Fruit fly (Drosophila melanogaster) whole organism, embryonic: ENCODE measurements around the gene DZIP1.

ENCODE experiments used
- Bteb2 ChIP-seq: fragments of 200-800 bp; sonication (Bioruptor generic); optimal IDR thresholded peaks from 2 replicates; lab custom pipeline; 2016; ENCODE audit warnings: missing biosample characterization, missing genetic modification characterization
- CG10654 ChIP-seq: fragments of 200-800 bp; sonication (Bioruptor generic); optimal IDR thresholded peaks from 2 replicates; lab custom pipeline; 2016; ENCODE audit warnings: missing biosample characterization, missing genetic modification characterization
- CG11456 ChIP-seq: fragments of 200-800 bp; sonication (Bioruptor generic); IDR thresholded peaks from 3 replicates; pipeline ENCODE4 v1.3.6; 2022; ENCODE audit warnings: missing biosample characterization, missing genetic modification characterization
- CG11723 ChIP-seq: fragments of 200-800 bp; sonication (Bioruptor generic); optimal IDR thresholded peaks from 2 replicates; lab custom pipeline; 2017; ENCODE audit warnings: missing biosample characterization, mild to moderate bottlenecking, missing genetic modification characterization
- CG12744 ChIP-seq: fragments of 200-800 bp; sonication (Bioruptor generic); optimal IDR thresholded peaks from 2 replicates; lab custom pipeline; 2016; ENCODE audit warnings: missing biosample characterization, missing genetic modification characterization
- CG12942 ChIP-seq: fragments of 200-800 bp; sonication (Bioruptor generic); optimal IDR thresholded peaks from 3 replicates; lab custom pipeline; 2016; ENCODE audit warnings: missing biosample characterization, missing genetic modification characterization
- CG1602 ChIP-seq: fragments of 200-800 bp; sonication (Bioruptor generic); optimal IDR thresholded peaks from 3 replicates; lab custom pipeline; 2016; ENCODE audit warnings: missing biosample characterization, missing genetic modification characterization
- CG16779 ChIP-seq: fragments of 200-800 bp; sonication (Bioruptor generic); IDR thresholded peaks from 2 replicates; pipeline ENCODE4 v1.3.6; 2022; ENCODE audit warnings: missing biosample characterization, missing genetic modification characterization
- CG16863 ChIP-seq: fragments of 200-800 bp; sonication (Bioruptor generic); optimal IDR thresholded peaks from 3 replicates; lab custom pipeline; 2016; ENCODE audit warnings: missing biosample characterization, missing genetic modification characterization
- CG17385 ChIP-seq: fragments of 200-800 bp; sonication (Bioruptor generic); optimal IDR thresholded peaks from 3 replicates; lab custom pipeline; 2018; ENCODE audit warnings: missing biosample characterization, mild to moderate bottlenecking, missing genetic modification characterization
- CG17802 ChIP-seq: fragments of 200-800 bp; sonication (Bioruptor generic); optimal IDR thresholded peaks from 2 replicates; lab custom pipeline; 2018; ENCODE audit warnings: missing biosample characterization, mild to moderate bottlenecking, missing genetic modification characterization, moderate library complexity
- CG2116 ChIP-seq: fragments of 200-800 bp; sonication (Bioruptor generic); optimal IDR thresholded peaks from 3 replicates; lab custom pipeline; 2018; ENCODE audit warnings: missing biosample characterization, mild to moderate bottlenecking, missing genetic modification characterization
- CG32772 ChIP-seq: fragments of 200-800 bp; sonication (Bioruptor generic); IDR thresholded peaks from 2 replicates; pipeline ENCODE4 v1.3.6; 2022; ENCODE audit warnings: missing biosample characterization, missing genetic modification characterization
- CG4707 ChIP-seq: fragments of 200-800 bp; sonication (Bioruptor generic); optimal IDR thresholded peaks from 2 replicates; lab custom pipeline; 2018; ENCODE audit warnings: missing biosample characterization, mild to moderate bottlenecking, missing genetic modification characterization, moderate library complexity
- CG6272 ChIP-seq: fragments of 200-800 bp; sonication (Bioruptor generic); IDR thresholded peaks from 2 replicates; pipeline ENCODE4 v1.3.6; 2022; ENCODE audit warnings: missing biosample characterization, missing genetic modification characterization
- CG7839 ChIP-seq: fragments of 200-800 bp; sonication (Bioruptor generic); optimal IDR thresholded peaks from 3 replicates; lab custom pipeline; 2018; ENCODE audit warnings: missing biosample characterization, mild to moderate bottlenecking, missing genetic modification characterization, moderate library complexity
- Fer2 ChIP-seq: fragments of 200-800 bp; sonication (Bioruptor generic); optimal IDR thresholded peaks from 2 replicates; lab custom pipeline; 2018; ENCODE audit warnings: missing biosample characterization, mild to moderate bottlenecking, missing genetic modification characterization, moderate library complexity
- Fer3 ChIP-seq: fragments of 200-800 bp; sonication (Bioruptor generic); optimal IDR thresholded peaks from 2 replicates; lab custom pipeline; 2018; ENCODE audit warnings: missing biosample characterization, mild to moderate bottlenecking, missing genetic modification characterization, moderate library complexity
- H15 ChIP-seq: fragments of 200-800 bp; sonication (Bioruptor generic); IDR thresholded peaks from 3 replicates; pipeline ENCODE4 v1.3.6; 2022; ENCODE audit warnings: missing biosample characterization, missing genetic modification characterization
- Hsf ChIP-seq: fragments of 200-800 bp; sonication (Bioruptor generic); optimal IDR thresholded peaks from 3 replicates; lab custom pipeline; 2016; ENCODE audit warnings: missing biosample characterization, missing genetic modification characterization
- MESR4 ChIP-seq: fragments of 200-800 bp; sonication (Bioruptor generic); optimal IDR thresholded peaks from 2 replicates; lab custom pipeline; 2018; ENCODE audit warnings: missing biosample characterization, mild to moderate bottlenecking, missing genetic modification characterization, moderate library complexity
- Myb ChIP-seq: fragments of 200-800 bp; sonication (Bioruptor generic); optimal IDR thresholded peaks from 2 replicates; lab custom pipeline; 2016; ENCODE audit warnings: missing biosample characterization, missing genetic modification characterization
- Neu2 ChIP-seq: fragments of 200-800 bp; sonication (Bioruptor generic); optimal IDR thresholded peaks from 3 replicates; lab custom pipeline; 2016; ENCODE audit warnings: missing biosample characterization, missing genetic modification characterization, borderline replicate concordance
- Optix ChIP-seq: fragments of 200-800 bp; sonication (Bioruptor generic); IDR thresholded peaks from 3 replicates; pipeline ENCODE4 v1.3.6; 2022; ENCODE audit warnings: missing biosample characterization, missing genetic modification characterization
- Sox102F ChIP-seq: fragments of 200-800 bp; sonication (Bioruptor generic); optimal IDR thresholded peaks from 2 replicates; lab custom pipeline; 2018; ENCODE audit warnings: missing biosample characterization, mild to moderate bottlenecking, missing genetic modification characterization, moderate library complexity
- Stat92E ChIP-seq, 3 experiments: fragments of >200 bp in 2 of 3; fragments of 200-800 bp in 1 of 3; sonication (Bioruptor generic) in 1 of 3; optimal IDR thresholded peaks; 2 replicates each; lab custom pipeline; 2017 to 2019; ENCODE audit warnings: missing biosample characterization in 3 of 3, missing genetic modification characterization in 3 of 3, mild to moderate bottlenecking in 1 of 3, moderate library complexity in 1 of 3
- abd-A ChIP-seq: fragments of 200-800 bp; sonication (Bioruptor generic); optimal IDR thresholded peaks from 3 replicates; lab custom pipeline; 2019; ENCODE audit warnings: missing biosample characterization, mild to moderate bottlenecking, missing genetic modification characterization, moderate library complexity
- ash1 ChIP-seq: fragments of 200-800 bp; sonication (Bioruptor generic); optimal IDR thresholded peaks from 2 replicates; lab custom pipeline; 2018; ENCODE audit warnings: missing biosample characterization, mild to moderate bottlenecking, missing genetic modification characterization
- bowl ChIP-seq: fragments of 200-800 bp; sonication (Bioruptor generic); IDR thresholded peaks from 2 replicates; pipeline ENCODE4 v1.3.6; 2022; ENCODE audit warnings: missing biosample characterization, missing genetic modification characterization
- cg ChIP-seq: fragments of 200-800 bp; sonication (Bioruptor generic); optimal IDR thresholded peaks from 3 replicates; lab custom pipeline; 2019; ENCODE audit warnings: missing biosample characterization, mild to moderate bottlenecking, missing genetic modification characterization, moderate library complexity
- chm ChIP-seq: fragments of 200-800 bp; sonication (Bioruptor generic); IDR thresholded peaks from 2 replicates; pipeline ENCODE4 v1.3.6; 2022; ENCODE audit warnings: missing biosample characterization, missing genetic modification characterization
- crc ChIP-seq: fragments of 200-800 bp; sonication (Bioruptor generic); optimal IDR thresholded peaks from 2 replicates; lab custom pipeline; 2016; ENCODE audit warnings: missing biosample characterization, missing genetic modification characterization
- crp ChIP-seq, 2 experiments: fragments of 200-800 bp; sonication (Bioruptor generic); optimal IDR thresholded peaks; 2 replicates in 1 of 2; 3 replicates in 1 of 2; lab custom pipeline; 2017; ENCODE audit warnings: missing biosample characterization in 2 of 2, missing genetic modification characterization in 2 of 2, mild to moderate bottlenecking in 1 of 2, moderate library complexity in 1 of 2
- dpn ChIP-seq, 2 experiments: fragments of 200-800 bp; sonication (Bioruptor generic); optimal IDR thresholded peaks; 3 replicates each; lab custom pipeline; 2016; ENCODE audit warnings: missing biosample characterization in 2 of 2, missing genetic modification characterization in 2 of 2
- gro ChIP-seq: fragments of 200-800 bp; sonication (Bioruptor generic); optimal IDR thresholded peaks from 2 replicates; lab custom pipeline; 2016; ENCODE audit warnings: missing biosample characterization, missing genetic modification characterization
- ham ChIP-seq: fragments of 200-800 bp; sonication (Bioruptor generic); IDR thresholded peaks from 2 replicates; pipeline ENCODE4 v1.3.6; 2022; ENCODE audit warnings: missing biosample characterization, missing genetic modification characterization
- lov ChIP-seq, 2 experiments: fragments of 200-800 bp in 1 of 2; fragments of >200 bp in 1 of 2; sonication (Bioruptor generic) in 1 of 2; IDR thresholded peaks in 1 of 2; optimal IDR thresholded peaks in 1 of 2; 2 replicates in 1 of 2; 3 replicates in 1 of 2; pipeline versions ENCODE4 v1.3.6 to Lab custom; 2017 to 2022; ENCODE audit warnings: missing biosample characterization in 1 of 2, missing genetic modification characterization in 1 of 2
- nerfin-2 ChIP-seq: fragments of 200-800 bp; sonication (Bioruptor generic); IDR thresholded peaks from 2 replicates; pipeline ENCODE4 v1.3.6; 2022; ENCODE audit warnings: missing biosample characterization, missing genetic modification characterization; ENCODE audit not compliant: partially characterized antibody
- org-1 ChIP-seq: fragments of 200-800 bp; sonication (Bioruptor generic); optimal IDR thresholded peaks from 2 replicates; lab custom pipeline; 2017; ENCODE audit warnings: missing biosample characterization, missing genetic modification characterization
- pan ChIP-seq, 4 experiments: fragments of >200 bp in 3 of 4; fragments of 200-800 bp in 1 of 4; sonication (Bioruptor generic) in 1 of 4; optimal IDR thresholded peaks in 3 of 4; IDR thresholded peaks in 1 of 4; 2 replicates each; pipeline versions ENCODE4 v1.3.6 to Lab custom; 2017 to 2022; ENCODE audit warnings: missing biosample characterization in 2 of 4, missing genetic modification characterization in 2 of 4, mixed read lengths in 1 of 4
- peb ChIP-seq: fragments of 200-800 bp; sonication (Bioruptor generic); IDR thresholded peaks from 2 replicates; pipeline ENCODE4 v1.3.6; 2022; ENCODE audit warnings: missing biosample characterization, missing genetic modification characterization
- phol ChIP-seq: fragments of 200-800 bp; sonication (Bioruptor generic); optimal IDR thresholded peaks from 3 replicates; lab custom pipeline; 2018; ENCODE audit warnings: missing biosample characterization, mild to moderate bottlenecking, missing genetic modification characterization, moderate library complexity
- pita ChIP-seq: fragments of 200-800 bp; sonication (Bioruptor generic); optimal IDR thresholded peaks from 2 replicates; lab custom pipeline; 2017; ENCODE audit warnings: missing biosample characterization, mild to moderate bottlenecking, missing genetic modification characterization
- shn ChIP-seq: fragments of 200-800 bp; sonication (Bioruptor generic); optimal IDR thresholded peaks from 3 replicates; lab custom pipeline; 2016; ENCODE audit warnings: missing biosample characterization, missing genetic modification characterization
- twi ChIP-seq: fragments of 200-800 bp; optimal IDR thresholded peaks from 2 replicates; lab custom pipeline; 2019; ENCODE audit warnings: missing biosample characterization, mild to moderate bottlenecking, missing genetic modification characterization, moderate library complexity
- wdn ChIP-seq: fragments of 200-800 bp; sonication (Bioruptor generic); IDR thresholded peaks from 2 replicates; pipeline ENCODE4 v1.3.6; 2022; ENCODE audit warnings: missing biosample characterization, missing genetic modification characterization
- wek ChIP-seq: fragments of 200-800 bp; sonication (Bioruptor generic); optimal IDR thresholded peaks from 3 replicates; lab custom pipeline; 2018; ENCODE audit warnings: missing biosample characterization, mild to moderate bottlenecking, missing genetic modification characterization, moderate library complexity
- yki ChIP-seq: fragments of >200 bp; optimal IDR thresholded peaks from 3 replicates; lab custom pipeline; 2018

The DZIP1 gene

dm6 chr3R:24543676-24544277 lies 28.7 kb downstream of the DZIP1 start, which contains the start of gene Cftr (continued):
- TF ChIP-seq crc = peak; percentile 37
- TF ChIP-seq wek (GFP tag; lab: Kevin White, UChicago) = peak; percentile 18
- peak; percentile 50 for TF ChIP-seq shn (GFP tag; lab: Kevin White, UChicago)
- TF ChIP-seq yki (lab: Kevin White, UChicago) = no peak
- TF ChIP-seq ash1 (GFP tag; lab: Kevin White, UChicago) = no peak
- TF ChIP-seq H15 (GFP tag; lab: Robert Waterston, UW) = peak; percentile 57; the same call in 2 of the 3 replicates
- no peak for TF ChIP-seq pan (optimal IDR thresholded peaks at IDR 0.05; lab: Kevin White, UChicago)
- peak in 1 of 2 experiments; percentile 58 for TF ChIP-seq pan (GFP tag; optimal IDR thresholded peaks at IDR 0.05 in 1 of 2, IDR thresholded peaks at IDR 0.05 in 1 of 2)
- TF ChIP-seq CG16863 (GFP tag; lab: Kevin White, UChicago) = no peak
- TF ChIP-seq Myb = peak; percentile 33
- no peak for TF ChIP-seq CG32772 (GFP tag; lab: Robert Waterston, UW)
- no peak for TF ChIP-seq Fer2 (tag; lab: Kevin White, UChicago)
- no peak for TF ChIP-seq CG17802 (tag; lab: Kevin White, UChicago)
- TF ChIP-seq CG10654 (GFP tag; lab: Kevin White, UChicago) = peak; percentile 15
- no peak; the same call in 1 of the 2 replicates for TF ChIP-seq chm
- peak; percentile 70 for TF ChIP-seq CG12744 (GFP tag; lab: Kevin White, UChicago)
- no peak for TF ChIP-seq Sox102F (GFP tag; lab: Kevin White, UChicago)
- peak; percentile 23 for TF ChIP-seq MESR4
- no peak for TF ChIP-seq wdn (GFP tag; lab: Robert Waterston, UW)
- TF ChIP-seq Optix (GFP tag; lab: Robert Waterston, UW) = no peak; the same call in 2 of the 3 replicates
- no peak for TF ChIP-seq peb
- no peak for TF ChIP-seq CG12942 (GFP tag; lab: Kevin White, UChicago)
- no peak for TF ChIP-seq CG11723 (GFP tag; lab: Kevin White, UChicago)
- TF ChIP-seq bowl (GFP tag; lab: Robert Waterston, UW) = no peak
- TF ChIP-seq pita (GFP tag; lab: Kevin White, UChicago) = no peak
- peak; percentile 65; the same call in 1 of the 2 replicates for TF ChIP-seq CG16779 (GFP tag; lab: Robert Waterston, UW)
- TF ChIP-seq crp (GFP tag; optimal IDR thresholded peaks at IDR 0.05; lab: Kevin White, UChicago) = no peak
- TF ChIP-seq phol (tag; lab: Kevin White, UChicago) = no peak
- TF ChIP-seq abd-A (tag; lab: Kevin White, UChicago) = peak; percentile 47
- peak; percentile 40 to 69 for TF ChIP-seq dpn (GFP tag; optimal IDR thresholded peaks at IDR 0.05; lab: Kevin White, UChicago)
- peak; percentile 51; the same call in 1 of the 3 replicates for TF ChIP-seq CG11456 (GFP tag; lab: Robert Waterston, UW)
- peak; percentile 45 for TF ChIP-seq Fer3 (tag; lab: Kevin White, UChicago)
- TF ChIP-seq Hsf (GFP tag; lab: Kevin White, UChicago) = peak; percentile 26
- no peak for TF ChIP-seq lov (optimal IDR thresholded peaks at IDR 0.05; lab: Kevin White, UChicago)
- TF ChIP-seq lov (GFP tag; IDR thresholded peaks at IDR 0.05; lab: Robert Waterston, UW) = no peak
- TF ChIP-seq Bteb2 (GFP tag; lab: Kevin White, UChicago) = peak; percentile 61
- no peak for TF ChIP-seq CG6272
- TF ChIP-seq org-1 (GFP tag; lab: Kevin White, UChicago) = no peak
- TF ChIP-seq CG1602 (GFP tag; lab: Kevin White, UChicago) = no peak
- no peak for TF ChIP-seq twi (tag; lab: Kevin White, UChicago)
- TF ChIP-seq Stat92E (GFP tag; optimal IDR thresholded peaks at IDR 0.05; lab: Kevin White, UChicago) = peak in 1 of 3 experiments; percentile 31
- TF ChIP-seq CG4707 = no peak
- no peak for TF ChIP-seq Neu2 (GFP tag; lab: Kevin White, UChicago)
- peak; percentile 94 for TF ChIP-seq gro (GFP tag; lab: Kevin White, UChicago)
- TF ChIP-seq CG2116 = peak; percentile 10
- TF ChIP-seq CG7839 = peak; percentile 34
- TF ChIP-seq cg (GFP tag; lab: Kevin White, UChicago) = peak; percentile 90
- TF ChIP-seq nerfin-2 (GFP tag; lab: Robert Waterston, UW) = no peak
- peak; percentile 45 for TF ChIP-seq CG17385 (GFP tag; lab: Kevin White, UChicago)
- no peak for TF ChIP-seq ham (GFP tag; lab: Robert Waterston, UW)
